Fruit fly (Drosophila melanogaster): Measurements from ENCODE around the gene cwo.
A peak's percentile ranks its signal among the peaks of the same experiment; 100 is the strongest.

The cwo gene

DNA sequence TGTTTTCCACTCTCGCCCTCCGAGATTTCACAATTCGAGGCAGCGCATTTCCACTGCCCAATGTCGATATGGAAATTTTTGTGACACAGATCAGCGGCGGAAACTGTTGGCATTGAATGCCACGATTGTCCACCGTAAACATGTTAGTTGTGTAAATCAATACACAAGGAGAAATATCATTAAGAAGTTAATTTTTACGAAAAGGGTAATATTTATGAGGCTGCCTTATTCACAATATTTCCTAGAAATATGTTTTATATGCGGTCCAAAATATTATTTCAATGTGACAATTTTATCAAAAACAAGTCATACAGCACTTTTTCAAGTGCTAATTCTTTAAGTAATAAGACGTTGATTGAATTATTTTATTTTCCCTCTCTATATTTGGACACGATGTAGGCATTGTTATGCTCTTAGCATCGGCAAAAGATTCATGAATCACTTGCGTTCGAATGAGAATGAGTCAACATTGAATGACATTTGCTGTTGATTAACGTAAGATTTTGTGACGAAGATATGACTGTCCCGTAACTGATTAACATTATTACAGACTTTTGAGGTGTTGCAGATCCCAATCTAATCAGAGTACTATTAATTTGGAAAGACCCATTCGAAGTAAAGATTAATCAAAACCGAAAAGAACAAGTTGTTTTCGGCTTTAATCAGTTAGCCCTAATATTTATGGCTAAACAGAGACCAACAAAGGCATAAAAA, 5.8 kb downstream of the cwo start:
- no peak for TF ChIP-seq Pif1A (GFP tag; optimal IDR thresholded peaks at IDR 0.05)
- no peak for TF ChIP-seq Pif1B (GFP tag; optimal IDR thresholded peaks at IDR 0.05)
- no peak for TF ChIP-seq CG34367 (tag; optimal IDR thresholded peaks at IDR 0.05)
- TF ChIP-seq CG15710 (tag; optimal IDR thresholded peaks at IDR 0.05) = peak; percentile 9
- TF ChIP-seq Ets98B (GFP tag; IDR thresholded peaks at IDR 0.05) = peak; percentile 23; the same call in 1 of the 2 replicates
- TF ChIP-seq CG12605 (GFP tag; IDR thresholded peaks at IDR 0.05) = no peak
- no peak for TF ChIP-seq gl (tag; optimal IDR thresholded peaks at IDR 0.05)
- no peak for TF ChIP-seq CG8159 (tag; optimal IDR thresholded peaks at IDR 0.05)
- TF ChIP-seq CG32121 (GFP tag; IDR thresholded peaks at IDR 0.05) = peak; percentile 45; the same call in 1 of the 2 replicates
- TF ChIP-seq Snoo (tag; optimal IDR thresholded peaks at IDR 0.05) = no peak
- TF ChIP-seq D1 (tag; optimal IDR thresholded peaks at IDR 0.05) = no peak
- TF ChIP-seq CG17806 (tag; optimal IDR thresholded peaks at IDR 0.05) = peak; percentile 28
- TF ChIP-seq CG4496 (GFP tag; IDR thresholded peaks at IDR 0.05) = peak; percentile 59
- TF ChIP-seq rn (GFP tag; IDR thresholded peaks at IDR 0.05) = no peak
- no peak for TF ChIP-seq fd96Ca (GFP tag; IDR thresholded peaks at IDR 0.05)
- TF ChIP-seq CG9948 (tag; optimal IDR thresholded peaks at IDR 0.05) = peak; percentile 14
- TF ChIP-seq CG14655 (GFP tag; optimal IDR thresholded peaks at IDR 0.05) = no peak
- no peak for TF ChIP-seq CG8301 (tag; optimal IDR thresholded peaks at IDR 0.05)

- TF ChIP-seq CG32121 (GFP tag; IDR thresholded peaks at IDR 0.05) = peak; percentile 60; the same call in 1 of the 2 replicates
- no peak for TF ChIP-seq Pif1A (GFP tag; optimal IDR thresholded peaks at IDR 0.05)
Measured at dm6 chr3R:10394368-10394770, 6.3 kb downstream of the cwo start.

dm6 chr3R:10395233-10395815, 7.3 kb downstream of the cwo start:
- TF ChIP-seq EcR (GFP tag; optimal IDR thresholded peaks at IDR 0.05) (peak; percentile 57), CG8159 (tag; optimal IDR thresholded peaks at IDR 0.05) (no peak)

DNA sequence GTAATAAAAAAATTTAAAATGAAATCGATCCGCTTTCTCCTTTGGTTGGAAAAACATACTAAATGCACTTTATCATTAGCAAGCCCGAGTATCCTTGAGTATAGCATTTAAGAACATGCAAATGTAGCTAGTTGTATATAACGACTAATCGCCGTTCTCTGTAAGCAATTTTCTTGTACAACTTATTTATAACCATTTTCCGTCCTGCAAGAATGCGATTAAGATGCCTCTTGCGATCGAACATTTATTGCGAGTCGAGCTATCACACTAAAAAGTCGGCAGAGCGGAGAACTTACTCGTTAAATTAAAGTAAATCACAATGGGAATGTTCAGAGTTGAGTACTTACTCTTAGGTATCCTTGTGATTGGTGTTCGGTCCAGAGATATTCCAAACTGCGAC, 12.7 kb downstream of the cwo start, which contains the start of gene mthl11:
Gene mthl11, plus strand, starts transcription at position 301 of the 400 bp plus-strand sequence.
- TF ChIP-seq rn (GFP tag; IDR thresholded peaks at IDR 0.05) = no peak
- TF ChIP-seq CG15710 (tag; optimal IDR thresholded peaks at IDR 0.05) = no peak
- no peak for TF ChIP-seq fd96Ca (GFP tag; IDR thresholded peaks at IDR 0.05)
- no peak for TF ChIP-seq CG34367 (tag; optimal IDR thresholded peaks at IDR 0.05)
- no peak for TF ChIP-seq CG12605 (GFP tag; IDR thresholded peaks at IDR 0.05)
- TF ChIP-seq CG14655 (GFP tag; optimal IDR thresholded peaks at IDR 0.05) = no peak
- no peak for TF ChIP-seq CG32121 (GFP tag; IDR thresholded peaks at IDR 0.05)
- TF ChIP-seq CG4496 (GFP tag; IDR thresholded peaks at IDR 0.05) = no peak

DNA sequence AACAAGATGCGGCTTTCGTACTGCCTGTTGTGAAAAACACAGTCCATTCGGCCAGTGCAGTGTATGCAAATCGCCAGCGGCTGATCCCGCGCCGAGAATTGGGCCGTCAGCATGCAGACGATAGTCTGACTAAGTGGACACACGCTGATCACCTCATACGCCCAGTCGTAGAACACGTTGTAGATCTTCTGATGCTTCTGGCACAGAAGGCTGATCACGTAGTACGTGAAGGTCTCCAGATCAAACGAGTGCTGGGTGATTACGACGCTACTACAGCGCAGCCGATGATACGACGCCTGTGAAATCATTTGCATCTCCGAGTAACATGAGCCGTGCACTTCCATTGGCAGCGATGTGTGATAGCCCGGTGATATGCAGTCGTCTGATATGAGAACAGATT, 15.9 kb downstream of the cwo start:
- TF ChIP-seq Pif1B (GFP tag; optimal IDR thresholded peaks at IDR 0.05) (no peak), D1 (tag; optimal IDR thresholded peaks at IDR 0.05) (no peak), CG14655 (GFP tag; optimal IDR thresholded peaks at IDR 0.05) (no peak), Snoo (tag; optimal IDR thresholded peaks at IDR 0.05) (no peak), CG17806 (tag; optimal IDR thresholded peaks at IDR 0.05) (no peak)

DNA sequence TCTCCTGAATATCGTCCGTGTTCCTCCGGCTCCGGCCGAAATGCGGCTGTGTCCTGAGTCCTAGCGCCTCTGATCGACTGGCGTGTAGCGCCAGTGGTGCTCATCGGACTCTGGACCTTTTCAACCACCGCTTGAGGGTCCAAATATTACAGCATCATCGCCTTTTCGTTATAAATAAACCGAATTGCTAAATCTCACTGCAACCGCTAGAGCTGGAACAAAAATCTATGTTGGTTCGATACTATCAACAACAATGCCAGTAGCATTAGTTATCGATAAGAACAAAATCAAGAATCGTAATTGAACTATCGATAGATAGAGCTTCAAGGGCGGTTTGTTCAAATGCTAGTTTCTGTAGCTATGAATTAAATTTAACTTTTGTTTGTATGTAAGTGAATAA, 19.0 kb downstream of the cwo start, which contains the start of gene CG6325:
Gene CG6325, minus strand, starts transcription at position 220 of the 400 bp plus-strand sequence.
- TF ChIP-seq CG32121 (GFP tag; IDR thresholded peaks at IDR 0.05) (no peak), Pif1B (GFP tag; optimal IDR thresholded peaks at IDR 0.05) (no peak), CG15710 (tag; optimal IDR thresholded peaks at IDR 0.05) (no peak), CG8301 (tag; optimal IDR thresholded peaks at IDR 0.05) (no peak), rn (GFP tag; IDR thresholded peaks at IDR 0.05) (no peak), CG9948 (tag; optimal IDR thresholded peaks at IDR 0.05) (no peak), D1 (tag; optimal IDR thresholded peaks at IDR 0.05) (no peak), CG13204 (GFP tag; optimal IDR thresholded peaks at IDR 0.05) (no peak), EcR (GFP tag; optimal IDR thresholded peaks at IDR 0.05) (no peak), Ets98B (GFP tag; IDR thresholded peaks at IDR 0.05) (no peak), CG10348 (GFP tag; IDR thresholded peaks at IDR 0.05) (no peak), CG12605 (GFP tag; IDR thresholded peaks at IDR 0.05) (no peak), Pif1A (GFP tag; optimal IDR thresholded peaks at IDR 0.05) (no peak), Snoo (tag; optimal IDR thresholded peaks at IDR 0.05) (no peak), CG17806 (tag; optimal IDR thresholded peaks at IDR 0.05) (no peak)

DNA sequence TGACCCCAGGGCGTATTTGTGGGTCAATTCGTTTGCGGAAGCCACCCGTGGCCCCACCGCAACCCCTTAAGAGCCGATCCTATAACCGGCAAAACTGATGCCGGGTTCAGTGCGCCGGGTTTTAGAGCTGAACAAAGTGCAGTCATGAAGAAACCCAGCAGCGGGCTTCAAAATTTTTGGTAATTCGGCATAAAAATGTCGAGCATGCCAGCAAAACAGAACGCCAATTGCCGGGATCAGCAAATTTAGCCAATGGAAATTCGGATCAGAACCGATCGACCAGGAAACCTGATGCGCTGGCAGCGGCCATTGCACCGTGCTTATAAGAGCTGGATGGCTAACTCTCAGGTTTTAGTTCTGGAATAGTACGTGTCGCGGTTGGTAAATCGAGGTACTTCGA, 19.6 kb downstream of the cwo start:
- TF ChIP-seq Ets98B (GFP tag; IDR thresholded peaks at IDR 0.05) (no peak), gl (tag; optimal IDR thresholded peaks at IDR 0.05) (no peak), EcR (GFP tag; optimal IDR thresholded peaks at IDR 0.05) (no peak), fd96Ca (GFP tag; IDR thresholded peaks at IDR 0.05) (no peak), rn (GFP tag; IDR thresholded peaks at IDR 0.05) (no peak), CG12605 (GFP tag; IDR thresholded peaks at IDR 0.05) (no peak), CG13204 (GFP tag; optimal IDR thresholded peaks at IDR 0.05) (no peak), Snoo (tag; optimal IDR thresholded peaks at IDR 0.05) (no peak), CG8301 (tag; optimal IDR thresholded peaks at IDR 0.05) (no peak), CG9948 (tag; optimal IDR thresholded peaks at IDR 0.05) (no peak), CG8159 (tag; optimal IDR thresholded peaks at IDR 0.05) (no peak), CG4496 (GFP tag; IDR thresholded peaks at IDR 0.05) (no peak), CG32121 (GFP tag; IDR thresholded peaks at IDR 0.05) (no peak), CG34367 (tag; optimal IDR thresholded peaks at IDR 0.05) (no peak), CG15710 (tag; optimal IDR thresholded peaks at IDR 0.05) (no peak), CG14655 (GFP tag; optimal IDR thresholded peaks at IDR 0.05) (no peak), CG10348 (GFP tag; IDR thresholded peaks at IDR 0.05) (no peak)
